Worm (Caenorhabditis elegans): ENCODE results near the gene C53A3.1.

The C53A3.1 gene

ce11 chrV:5736068-5736467 lies 24.0 kb downstream of the C53A3.1 start, which contains the start of gene K09H11.6:
TSS of gene K09H11.6 (minus strand) at chrV:5736168.
- TF ChIP-seq nhr-2 (tag; optimal IDR thresholded peaks at IDR 0.05) (no peak), nhr-76 (tag; optimal IDR thresholded peaks at IDR 0.05) (no peak), ham-2 (GFP tag; optimal IDR thresholded peaks at IDR 0.05) (no peak), nhr-28 (tag; optimal IDR thresholded peaks at IDR 0.05) (no peak), unc-62 (GFP tag; optimal IDR thresholded peaks at IDR 0.05) (no peak), lsy-2 (tag; optimal IDR thresholded peaks at IDR 0.05) (no peak), snpc-4 (tag; optimal IDR thresholded peaks at IDR 0.05) (no peak), ceh-39 (tag; optimal IDR thresholded peaks at IDR 0.05) (no peak), lin-32 (GFP tag; optimal IDR thresholded peaks at IDR 0.05) (no peak), cnd-1 (tag; optimal IDR thresholded peaks at IDR 0.05) (no peak), mab-5 (tag; optimal IDR thresholded peaks at IDR 0.05) (no peak), elt-3 (tag; optimal IDR thresholded peaks at IDR 0.05) (no peak), nhr-12 (tag; optimal IDR thresholded peaks at IDR 0.05) (no peak), ceh-43 (GFP tag; optimal IDR thresholded peaks at IDR 0.05) (no peak), sem-2 (GFP tag; optimal IDR thresholded peaks at IDR 0.05) (no peak), blmp-1 (tag; optimal IDR thresholded peaks at IDR 0.05) (no peak), elt-1 (tag; optimal IDR thresholded peaks at IDR 0.05; ENCODE audit: borderline replicate concordance, insufficient read depth) (no peak), mep-1 (tag; optimal IDR thresholded peaks at IDR 0.05) (no peak), drap-1 (GFP tag; optimal IDR thresholded peaks at IDR 0.05) (no peak)

DNA sequence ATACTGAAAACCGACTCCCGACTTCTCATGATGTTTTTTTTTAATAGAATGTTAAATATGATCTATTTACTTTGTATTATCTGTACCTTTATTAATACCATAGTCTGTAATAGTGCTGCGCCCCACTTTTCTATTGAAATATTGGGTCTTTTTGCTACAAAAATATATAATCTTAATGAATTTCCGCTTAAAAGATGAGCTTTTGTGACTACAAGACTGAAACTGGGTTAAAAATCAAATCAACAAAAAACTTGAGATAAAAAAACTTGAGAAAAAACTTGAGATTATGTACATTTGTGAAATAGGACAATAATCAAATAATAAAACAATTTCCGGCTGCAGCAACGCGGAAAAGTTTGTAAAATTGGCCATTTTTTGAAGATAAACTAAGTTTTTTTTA lies 29.2 kb downstream of the C53A3.1 start, which contains the start of gene K09H11.15:
Gene K09H11.15 (minus strand): TSS at position 101 of the 400 bp plus-strand sequence.
- TF ChIP-seq nhr-12 (tag; optimal IDR thresholded peaks at IDR 0.05) (no peak), tbx-8 (GFP tag; optimal IDR thresholded peaks at IDR 0.05) (no peak), lin-13 (tag; optimal IDR thresholded peaks at IDR 0.05) (no peak), hlh-1 (tag; optimal IDR thresholded peaks at IDR 0.05) (no peak), sem-2 (GFP tag; optimal IDR thresholded peaks at IDR 0.05) (no peak), bed-3 (GFP tag; optimal IDR thresholded peaks at IDR 0.05) (no peak), ces-1 (GFP tag; optimal IDR thresholded peaks at IDR 0.05) (no peak), mab-5 (tag; optimal IDR thresholded peaks at IDR 0.05) (no peak), cnd-1 (tag; optimal IDR thresholded peaks at IDR 0.05) (no peak), zip-8 (tag; optimal IDR thresholded peaks at IDR 0.05) (no peak), elt-1 (tag; optimal IDR thresholded peaks at IDR 0.05; ENCODE audit: borderline replicate concordance, insufficient read depth) (no peak)

DNA sequence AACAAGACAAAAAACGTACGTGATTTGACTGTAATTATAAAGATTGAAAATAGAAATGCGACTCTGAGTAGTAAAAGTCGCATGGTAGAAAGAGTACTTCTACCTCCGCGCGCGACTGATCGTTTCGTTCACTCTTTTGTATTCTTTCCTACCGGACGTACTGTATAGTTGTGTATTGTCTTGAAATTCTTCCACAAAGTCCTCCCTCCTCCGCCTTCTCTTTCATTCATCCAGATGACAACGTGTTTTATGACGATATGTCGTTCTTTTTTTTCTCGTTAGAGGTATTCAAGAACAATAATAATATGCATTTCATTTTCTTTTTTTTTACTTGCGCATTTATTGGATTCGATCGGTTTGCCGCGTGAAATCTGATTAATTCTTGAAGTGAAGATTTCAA lies 33.6 kb downstream of the C53A3.1 start, which contains the start of gene K09H11.4:
Gene K09H11.4 (minus strand): TSS at position 101 of the 400 bp plus-strand sequence.
- TF ChIP-seq ztf-11 (tag; optimal IDR thresholded peaks at IDR 0.05) (no peak), ham-2 (GFP tag; optimal IDR thresholded peaks at IDR 0.05) (no peak), M03D4.4 (tag; optimal IDR thresholded peaks at IDR 0.05) (no peak), mab-5 (tag; optimal IDR thresholded peaks at IDR 0.05) (no peak), nhr-12 (tag; optimal IDR thresholded peaks at IDR 0.05) (no peak), unc-120 (tag; optimal IDR thresholded peaks at IDR 0.05; ENCODE audit: poor library complexity, severe bottlenecking) (no peak), lin-32 (GFP tag; optimal IDR thresholded peaks at IDR 0.05) (no peak), bed-3 (GFP tag; optimal IDR thresholded peaks at IDR 0.05) (no peak), ceh-83 (GFP tag; optimal IDR thresholded peaks at IDR 0.05) (no peak), elt-1 (tag; optimal IDR thresholded peaks at IDR 0.05; ENCODE audit: borderline replicate concordance, insufficient read depth) (no peak), hlh-1 (tag; optimal IDR thresholded peaks at IDR 0.05) (no peak), unc-62 (GFP tag; optimal IDR thresholded peaks at IDR 0.05) (no peak)

ce11 chrV:5724395-5724794 lies 35.6 kb downstream of the C53A3.1 start:
- TF ChIP-seq bed-3 (GFP tag; optimal IDR thresholded peaks at IDR 0.05) (no peak), zip-8 (tag; optimal IDR thresholded peaks at IDR 0.05) (no peak), nhr-237 (tag; optimal IDR thresholded peaks at IDR 0.05) (no peak), ceh-43 (GFP tag; optimal IDR thresholded peaks at IDR 0.05) (no peak), unc-120 (tag; optimal IDR thresholded peaks at IDR 0.05; ENCODE audit: poor library complexity, severe bottlenecking) (no peak), ces-1 (GFP tag; optimal IDR thresholded peaks at IDR 0.05) (no peak), nhr-2 (tag; optimal IDR thresholded peaks at IDR 0.05) (no peak), snpc-4 (tag; optimal IDR thresholded peaks at IDR 0.05) (no peak), cnd-1 (tag; optimal IDR thresholded peaks at IDR 0.05) (no peak), lsy-2 (tag; optimal IDR thresholded peaks at IDR 0.05) (no peak), sem-2 (GFP tag; optimal IDR thresholded peaks at IDR 0.05) (no peak), nhr-28 (tag; optimal IDR thresholded peaks at IDR 0.05) (no peak), flh-1 (GFP tag; optimal IDR thresholded peaks at IDR 0.05) (no peak), nhr-76 (tag; optimal IDR thresholded peaks at IDR 0.05) (no peak), sptf-1 (tag; optimal IDR thresholded peaks at IDR 0.05) (no peak), elt-1 (tag; optimal IDR thresholded peaks at IDR 0.05; ENCODE audit: borderline replicate concordance, insufficient read depth) (no peak), ceh-39 (tag; optimal IDR thresholded peaks at IDR 0.05) (no peak), ceh-83 (GFP tag; optimal IDR thresholded peaks at IDR 0.05) (no peak)
